Fruit fly (Drosophila melanogaster): ENCODE measurements around the gene CG17819.

- TF ChIP-seq Sin3A (optimal IDR thresholded peaks at IDR 0.05) (no peak), psq (optimal IDR thresholded peaks at IDR 0.05) (no peak)
Measured at dm6 chr3R:21837069-21837977, 48.0 kb downstream of the CG17819 start.
